Fruit fly (Drosophila melanogaster) whole organism: ENCODE results near the gene Cyp313a4.

Source experiments
- CG8478 ChIP-seq: fragments of >200 bp; optimal IDR thresholded peaks from 2 replicates; lab custom pipeline; 2018; ENCODE audit warnings: inconsistent platforms
- Dll ChIP-seq: fragments of >200 bp; optimal IDR thresholded peaks from 2 replicates; lab custom pipeline; 2017
- EcR ChIP-seq, 2 experiments: fragments of >200 bp; optimal IDR thresholded peaks; 2 replicates each; lab custom pipeline; 2017; ENCODE audit warnings: missing biosample characterization in 2 of 2, missing genetic modification characterization in 2 of 2, missing genetic modification reagents in 2 of 2
- pan ChIP-seq: fragments of >200 bp; optimal IDR thresholded peaks from 2 replicates; lab custom pipeline; 2017
- psq ChIP-seq: fragments of >200 bp; optimal IDR thresholded peaks from 2 replicates; lab custom pipeline; 2017
- usp ChIP-seq: fragments of >200 bp; optimal IDR thresholded peaks from 2 replicates; lab custom pipeline; 2017; ENCODE audit warnings: missing biosample characterization, missing genetic modification characterization, mixed read lengths

dm6 chr3R:12716251-12716650, 35.1 kb upstream of the Cyp313a4 start:
- TF ChIP-seq pan (lab: Kevin White, UChicago) (no peak), psq (lab: Kevin White, UChicago) (no peak), EcR (GFP tag; optimal IDR thresholded peaks at IDR 0.05; lab: Kevin White, UChicago) (no peak), Dll (lab: Kevin White, UChicago) (no peak), CG8478 (lab: Kevin White, UChicago) (no peak), usp (GFP tag; lab: Kevin White, UChicago) (no peak)
